Worm (Caenorhabditis elegans): Measurements from ENCODE around the gene lido-16.

DNA sequence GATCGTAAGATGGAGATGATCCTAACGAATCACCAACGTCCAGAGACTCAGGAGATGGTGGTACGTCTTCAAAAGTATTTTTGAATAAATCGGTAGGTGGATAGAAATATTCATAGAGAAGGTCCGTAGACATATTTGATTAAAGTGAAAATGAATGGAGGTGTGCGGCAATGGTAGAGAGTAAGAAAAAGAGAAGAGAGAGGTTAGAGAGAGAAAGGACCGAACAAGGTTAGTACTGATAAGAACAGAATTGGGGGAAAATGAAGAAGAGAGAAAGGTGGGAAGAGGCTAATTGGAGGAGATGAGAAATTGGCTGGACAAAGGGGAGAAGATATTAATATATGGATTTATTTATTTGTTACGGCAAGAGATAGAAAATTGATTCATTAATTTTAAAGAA lies 35.1 kb downstream of the lido-16 start, which contains the start of gene nhr-22:
- TF ChIP-seq ceh-9 (tag; optimal IDR thresholded peaks at IDR 0.05) (no peak), ama-1 (optimal IDR thresholded peaks at IDR 0.05) (no peak), syd-9 (tag; optimal IDR thresholded peaks at IDR 0.05) (no peak), ceh-18 (tag; optimal IDR thresholded peaks at IDR 0.05) (no peak), sdc-2 (tag; optimal IDR thresholded peaks at IDR 0.05) (no peak), pat-9 (tag; optimal IDR thresholded peaks at IDR 0.05) (no peak), ets-4 (tag; optimal IDR thresholded peaks at IDR 0.05) (no peak), fkh-10 (GFP tag; optimal IDR thresholded peaks at IDR 0.05) (no peak), fax-1 (tag; optimal IDR thresholded peaks at IDR 0.05) (no peak), dmd-4 (tag; optimal IDR thresholded peaks at IDR 0.05; ENCODE audit: borderline replicate concordance) (no peak)

All from whole organism, late embryonic.